Fruit fly (Drosophila melanogaster) whole organism, embryonic: Measurements from ENCODE around the gene CG9184.

Source experiments
- Antp ChIP-seq: fragments of 200-800 bp; sonication (Bioruptor generic); optimal IDR thresholded peaks from 3 replicates; lab custom pipeline; 2016; ENCODE audit warnings: missing biosample characterization, missing genetic modification characterization
- Atf3 ChIP-seq: fragments of 200-800 bp; sonication (Bioruptor generic); optimal IDR thresholded peaks from 3 replicates; lab custom pipeline; 2016; ENCODE audit warnings: missing biosample characterization, missing genetic modification characterization
- Atf6 ChIP-seq: fragments of 200-800 bp; sonication (Bioruptor generic); IDR thresholded peaks from 2 replicates; pipeline ENCODE4 v1.3.6; 2022; ENCODE audit warnings: missing biosample characterization, missing genetic modification characterization
- CG10147 ChIP-seq: fragments of 200-800 bp; sonication (Bioruptor generic); optimal IDR thresholded peaks from 2 replicates; lab custom pipeline; 2019; ENCODE audit warnings: missing biosample characterization, mild to moderate bottlenecking, missing genetic modification characterization, moderate library complexity
- CG10654 ChIP-seq: fragments of 200-800 bp; sonication (Bioruptor generic); optimal IDR thresholded peaks from 2 replicates; lab custom pipeline; 2016; ENCODE audit warnings: missing biosample characterization, missing genetic modification characterization
- CG15073 ChIP-seq: fragments of 200-800 bp; sonication (Bioruptor generic); optimal IDR thresholded peaks from 2 replicates; lab custom pipeline; 2016; ENCODE audit warnings: missing biosample characterization, missing genetic modification characterization
- CG16813 ChIP-seq: fragments of 200-800 bp; sonication (Bioruptor generic); IDR thresholded peaks from 3 replicates; pipeline ENCODE4 v1.3.6; 2022; ENCODE audit warnings: missing biosample characterization, missing genetic modification characterization; ENCODE audit not compliant: partially characterized antibody
- CG17612 ChIP-seq: fragments of 200-800 bp; sonication (Bioruptor generic); IDR thresholded peaks from 2 replicates; pipeline ENCODE4 v1.3.6; 2022; ENCODE audit warnings: missing biosample characterization, missing genetic modification characterization
- CG2889 ChIP-seq: fragments of 200-800 bp; sonication (Bioruptor generic); IDR thresholded peaks from 3 replicates; pipeline ENCODE4 v1.3.6; 2022; ENCODE audit warnings: missing biosample characterization, missing genetic modification characterization
- CG3163 ChIP-seq: fragments of 200-800 bp; sonication (Bioruptor generic); optimal IDR thresholded peaks from 3 replicates; lab custom pipeline; 2016; ENCODE audit warnings: missing biosample characterization, missing genetic modification characterization
- CG32532 ChIP-seq: fragments of 200-800 bp; sonication (Bioruptor generic); IDR thresholded peaks from 2 replicates; pipeline ENCODE4 v1.3.6; 2022; ENCODE audit warnings: missing biosample characterization, missing genetic modification characterization
- CG32767 ChIP-seq: fragments of 200-800 bp; sonication (Bioruptor generic); IDR thresholded peaks from 2 replicates; pipeline ENCODE4 v1.3.6; 2022; ENCODE audit warnings: missing biosample characterization, missing genetic modification characterization
- CG3726 ChIP-seq: fragments of 200-800 bp; sonication (Bioruptor generic); IDR thresholded peaks from 3 replicates; pipeline ENCODE4, ENCODE4 v1.3.6; 2022; ENCODE audit warnings: missing biosample characterization, missing genetic modification characterization
- CG43689 ChIP-seq: fragments of 200-800 bp; sonication (Bioruptor generic); IDR thresholded peaks from 2 replicates; pipeline ENCODE4 v1.3.6; 2022; ENCODE audit warnings: missing biosample characterization, missing genetic modification characterization
- CG5180 ChIP-seq: fragments of 200-800 bp; sonication (Bioruptor generic); optimal IDR thresholded peaks from 3 replicates; lab custom pipeline; 2017; ENCODE audit warnings: missing biosample characterization, missing genetic modification characterization, mild to moderate bottlenecking, moderate library complexity, missing genetic modification reagents
- CG6272 ChIP-seq: fragments of 200-800 bp; sonication (Bioruptor generic); IDR thresholded peaks from 2 replicates; pipeline ENCODE4 v1.3.6; 2022; ENCODE audit warnings: missing biosample characterization, missing genetic modification characterization
- CG6654 ChIP-seq: fragments of 200-800 bp; sonication (Bioruptor generic); optimal IDR thresholded peaks from 2 replicates; lab custom pipeline; 2017; ENCODE audit warnings: missing biosample characterization, mild to moderate bottlenecking, missing genetic modification characterization
- CG6765 ChIP-seq: fragments of 200-800 bp; sonication (Bioruptor generic); optimal IDR thresholded peaks from 3 replicates; lab custom pipeline; 2017; ENCODE audit warnings: missing biosample characterization, mild to moderate bottlenecking, missing genetic modification characterization
- Ets97D ChIP-seq: fragments of 200-800 bp; sonication (Bioruptor generic); optimal IDR thresholded peaks from 3 replicates; lab custom pipeline; 2016; ENCODE audit warnings: missing biosample characterization, missing genetic modification characterization
- HLH3B ChIP-seq: fragments of 200-800 bp; sonication (Bioruptor generic); IDR thresholded peaks from 2 replicates; pipeline ENCODE4 v1.3.6; 2022; ENCODE audit warnings: missing biosample characterization, missing genetic modification characterization
- HmgZ ChIP-seq: fragments of 200-800 bp; sonication (Bioruptor generic); optimal IDR thresholded peaks from 2 replicates; lab custom pipeline; 2018; ENCODE audit warnings: missing biosample characterization, mild to moderate bottlenecking, missing genetic modification characterization
- Lpt ChIP-seq: fragments of >200 bp; optimal IDR thresholded peaks from 2 replicates; lab custom pipeline; 2018; ENCODE audit warnings: missing biosample characterization, missing genetic modification characterization
- Mrtf ChIP-seq: fragments of 200-800 bp; sonication (Bioruptor generic); IDR thresholded peaks from 3 replicates; pipeline ENCODE4 v1.3.6; 2022; ENCODE audit warnings: missing biosample characterization, missing genetic modification characterization
- Oaz ChIP-seq: fragments of 200-800 bp; sonication (Bioruptor generic); IDR thresholded peaks from 2 replicates; pipeline ENCODE4 v1.3.6; 2022; ENCODE audit warnings: missing biosample characterization, missing genetic modification characterization
- Scr ChIP-seq: fragments of 200-800 bp; sonication (Bioruptor generic); IDR thresholded peaks from 2 replicates; pipeline ENCODE4 v1.3.6; 2022; ENCODE audit warnings: missing biosample characterization, missing genetic modification characterization; ENCODE audit not compliant: partially characterized antibody
- Side ChIP-seq: fragments of 200-800 bp; sonication (Bioruptor generic); optimal IDR thresholded peaks from 2 replicates; lab custom pipeline; 2016; ENCODE audit warnings: missing biosample characterization, missing genetic modification characterization
- Sry-β ChIP-seq: fragments of 200-800 bp; sonication (Bioruptor generic); optimal IDR thresholded peaks from 2 replicates; lab custom pipeline; 2018; ENCODE audit warnings: missing biosample characterization, mild to moderate bottlenecking, missing genetic modification characterization, moderate library complexity
- Usf ChIP-seq: fragments of 200-800 bp; sonication (Bioruptor generic); optimal IDR thresholded peaks from 2 replicates; lab custom pipeline; 2017; ENCODE audit warnings: missing genotype, missing biosample characterization, missing genetic modification characterization
- al ChIP-seq: fragments of 200-800 bp; sonication (Bioruptor generic); IDR thresholded peaks from 2 replicates; pipeline ENCODE4 v1.3.6; 2022; ENCODE audit warnings: missing biosample characterization, missing genetic modification characterization
- br ChIP-seq: fragments of >200 bp; optimal IDR thresholded peaks from 2 replicates; lab custom pipeline; 2017
- cad ChIP-seq: fragments of >200 bp; optimal IDR thresholded peaks from 2 replicates; lab custom pipeline; 2017; ENCODE audit warnings: missing biosample characterization, missing genetic modification characterization
- chinmo ChIP-seq: fragments of 200-800 bp; sonication (Bioruptor generic); IDR thresholded peaks from 4 replicates; pipeline ENCODE4 v1.3.6; 2022; ENCODE audit warnings: missing biosample characterization, missing genetic modification characterization; ENCODE audit not compliant: partially characterized antibody
- dati ChIP-seq: fragments of 200-800 bp; sonication (Bioruptor generic); IDR thresholded peaks from 2 replicates; pipeline ENCODE4 v1.3.6; 2022; ENCODE audit warnings: missing biosample characterization, missing genetic modification characterization
- en ChIP-seq: fragments of 200-800 bp; sonication (Bioruptor generic); optimal IDR thresholded peaks from 2 replicates; lab custom pipeline; 2016; ENCODE audit warnings: missing biosample characterization, missing genetic modification characterization
- esg ChIP-seq: fragments of 200-800 bp; sonication (Bioruptor generic); conservative IDR thresholded peaks from 2 replicates; pipeline ENCODE4 v1.3.6; 2022; ENCODE audit warnings: missing biosample characterization, missing genetic modification characterization
- fd3F ChIP-seq: fragments of 200-800 bp; sonication (Bioruptor generic); optimal IDR thresholded peaks from 2 replicates; lab custom pipeline; 2018; ENCODE audit warnings: missing biosample characterization, mild to moderate bottlenecking, missing genetic modification characterization, moderate library complexity
- fd64A ChIP-seq: fragments of 200-800 bp; sonication (Bioruptor generic); optimal IDR thresholded peaks from 3 replicates; lab custom pipeline; 2018; ENCODE audit warnings: missing biosample characterization, mild to moderate bottlenecking, missing genetic modification characterization
- fru ChIP-seq: fragments of >200 bp; optimal IDR thresholded peaks from 2 replicates; lab custom pipeline; 2017
- gfzf ChIP-seq: fragments of 200-800 bp; sonication (Bioruptor generic); optimal IDR thresholded peaks from 2 replicates; lab custom pipeline; 2016; ENCODE audit warnings: missing biosample characterization, mild to moderate bottlenecking, missing genetic modification characterization, moderate library complexity
- gt ChIP-seq: fragments of 200-800 bp; sonication (Bioruptor generic); IDR thresholded peaks from 2 replicates; pipeline ENCODE4 v1.3.6; 2022; ENCODE audit warnings: missing biosample characterization, missing genetic modification characterization
- insv ChIP-seq, 2 experiments: fragments of 200-800 bp; sonication (Bioruptor generic); optimal IDR thresholded peaks; 3 replicates each; lab custom pipeline; 2016 to 2018; ENCODE audit warnings: missing biosample characterization in 2 of 2, missing genetic modification characterization in 2 of 2
- ken ChIP-seq: fragments of 200-800 bp; sonication (Bioruptor generic); IDR thresholded peaks from 3 replicates; pipeline ENCODE4 v1.3.6; 2022; ENCODE audit warnings: missing biosample characterization, missing genetic modification characterization
- lola ChIP-seq, 3 experiments: fragments of >200 bp in 2 of 3; fragments of 200-800 bp in 1 of 3; sonication (Bioruptor generic) in 1 of 3; optimal IDR thresholded peaks; 2 replicates each; lab custom pipeline; 2017 to 2019; ENCODE audit warnings: missing biosample characterization in 3 of 3, missing genetic modification characterization in 3 of 3, mild to moderate bottlenecking in 1 of 3, moderate library complexity in 1 of 3
- pita ChIP-seq: fragments of 200-800 bp; sonication (Bioruptor generic); optimal IDR thresholded peaks from 2 replicates; lab custom pipeline; 2017; ENCODE audit warnings: missing biosample characterization, mild to moderate bottlenecking, missing genetic modification characterization
- pnt ChIP-seq: fragments of 200-800 bp; sonication (Bioruptor generic); optimal IDR thresholded peaks from 3 replicates; lab custom pipeline; 2016; ENCODE audit warnings: missing biosample characterization, missing genetic modification characterization
- ranshi ChIP-seq: fragments of 200-800 bp; sonication (Bioruptor generic); IDR thresholded peaks from 2 replicates; pipeline ENCODE4 v1.3.6; 2022; ENCODE audit warnings: missing biosample characterization, missing genetic modification characterization
- row ChIP-seq: fragments of 200-800 bp; sonication (Bioruptor generic); IDR thresholded peaks from 3 replicates; pipeline ENCODE4 v1.3.6; 2022; ENCODE audit warnings: missing biosample characterization, missing genetic modification characterization
- scrt ChIP-seq: fragments of 200-800 bp; sonication (Bioruptor generic); optimal IDR thresholded peaks from 2 replicates; lab custom pipeline; 2018; ENCODE audit warnings: missing biosample characterization, mild to moderate bottlenecking, missing genetic modification characterization, moderate library complexity
- sim ChIP-seq: fragments of 200-800 bp; sonication (Bioruptor generic); IDR thresholded peaks from 2 replicates; pipeline ENCODE4 v1.3.6; 2022; ENCODE audit warnings: missing biosample characterization, missing genetic modification characterization
- tup ChIP-seq: fragments of 200-800 bp; sonication (Bioruptor generic); optimal IDR thresholded peaks from 2 replicates; lab custom pipeline; 2016; ENCODE audit warnings: missing biosample characterization, mild to moderate bottlenecking, missing genetic modification characterization, moderate library complexity
- z ChIP-seq: fragments of 200-800 bp; sonication (Bioruptor generic); IDR thresholded peaks from 3 replicates; pipeline ENCODE4 v1.3.6; 2022; ENCODE audit warnings: missing biosample characterization, missing genetic modification characterization

Gene CG9184

dm6 chr3L:1313039-1313766 lies 9.4 kb downstream of the CG9184 start, which contains the start of the genes sturkopf and Herc4 (continued):
- TF ChIP-seq br (lab: Kevin White, UChicago) (no peak), Scr (no peak), Oaz (0 out of 2 replicates have a peak, but pooled peaks have one; percentile 16), dati (GFP tag; lab: Robert Waterston, UW) (no peak), CG10654 (peak; percentile 53), pita (GFP tag; lab: Kevin White, UChicago) (no peak), pnt (peak; percentile 88), CG10147 (peak; percentile 55), Atf6 (GFP tag; lab: Robert Waterston, UW) (0 out of 2 replicates have a peak, but pooled peaks have one; percentile 43), Usf (GFP tag; lab: Kevin White, UChicago) (peak; percentile 54), ranshi (GFP tag; lab: Robert Waterston, UW) (peak; percentile 43), CG32767 (GFP tag; lab: Robert Waterston, UW) (no peak), ken (GFP tag; lab: Robert Waterston, UW) (peak; percentile 70), esg (GFP tag; lab: Robert Waterston, UW) (peak; percentile 60; the same call in 1 of the 2 replicates), lola (GFP tag; optimal IDR thresholded peaks at IDR 0.05; lab: Kevin White, UChicago) (peak in 1 of 3 experiments; percentile 85), CG2889 (GFP tag; lab: Robert Waterston, UW) (peak; percentile 47; the same call in 1 of the 3 replicates), CG17612 (GFP tag; lab: Robert Waterston, UW) (no peak), row (GFP tag; lab: Robert Waterston, UW) (peak; percentile 88), CG6765 (GFP tag; lab: Kevin White, UChicago) (peak; percentile 43), CG16813 (GFP tag; lab: Robert Waterston, UW) (no peak), HLH3B (GFP tag; lab: Robert Waterston, UW) (peak; percentile 48), CG32532 (GFP tag; lab: Robert Waterston, UW) (peak; percentile 76), Mrtf (GFP tag; lab: Robert Waterston, UW) (peak; percentile 69), gfzf (peak; percentile 46), CG3726 (GFP tag; lab: Robert Waterston, UW) (no peak), chinmo (no peak), fd3F (GFP tag; lab: Kevin White, UChicago) (peak; percentile 41), CG43689 (no peak), z (no peak), CG3163 (GFP tag; lab: Kevin White, UChicago) (peak; percentile 44), Side (GFP tag; lab: Kevin White, UChicago) (peak; percentile 89), Atf3 (GFP tag; lab: Kevin White, UChicago) (peak; percentile 50), CG6654 (no peak), al (GFP tag; lab: Robert Waterston, UW) (peak; percentile 24), Sry-β (GFP tag; lab: Kevin White, UChicago) (peak; percentile 53), gt (GFP tag; lab: Robert Waterston, UW) (no peak), sim (GFP tag; lab: Robert Waterston, UW) (no peak), cad (no peak), en (GFP tag; lab: Kevin White, UChicago) (peak; percentile 83), Lpt (GFP tag; lab: Kevin White, UChicago) (no peak), fru (lab: Kevin White, UChicago) (no peak), CG6272 (GFP tag; lab: Robert Waterston, UW) (peak; percentile 56), fd64A (GFP tag; lab: Kevin White, UChicago) (no peak), insv (GFP tag; optimal IDR thresholded peaks at IDR 0.05; lab: Kevin White, UChicago) (peak in 1 of 2 experiments; percentile 64), HmgZ (peak; percentile 30), Ets97D (GFP tag; lab: Kevin White, UChicago) (peak; percentile 94), tup (GFP tag; lab: Kevin White, UChicago) (no peak), scrt (GFP tag; lab: Kevin White, UChicago) (no peak), CG15073 (GFP tag; lab: Kevin White, UChicago) (no peak), CG5180 (GFP tag; lab: Kevin White, UChicago) (no peak), Antp (GFP tag; lab: Kevin White, UChicago) (peak; percentile 91)
